Fruit fly (Drosophila melanogaster): Measurements from ENCODE around the gene Dus4.

The Dus4 gene

DNA sequence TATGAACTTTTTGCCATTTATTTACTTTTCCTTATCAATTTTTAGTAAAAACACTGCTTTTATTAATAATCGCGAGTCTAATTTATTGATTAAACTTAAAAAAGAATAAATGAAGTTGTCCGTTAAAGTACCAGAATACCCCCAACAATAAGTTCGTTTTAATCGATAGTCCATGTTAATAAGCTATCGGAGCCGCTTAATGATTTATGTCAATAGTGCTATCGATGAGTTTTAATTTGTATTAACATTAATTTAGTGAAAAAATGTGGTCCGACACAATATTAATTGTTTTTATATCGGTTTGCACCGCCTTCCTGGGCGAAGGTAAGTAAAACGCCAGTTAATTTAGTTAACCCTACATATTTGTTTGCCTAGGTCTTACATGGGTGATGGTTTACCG is 14.2 kb upstream of the Dus4 start, which contains the start of gene CG10470 (continued):
- TF ChIP-seq HHEX (GFP tag; optimal IDR thresholded peaks at IDR 0.05) (no peak), CG1602 (GFP tag; optimal IDR thresholded peaks at IDR 0.05) (no peak), CG18011 (GFP tag; optimal IDR thresholded peaks at IDR 0.05) (no peak), ind (GFP tag; optimal IDR thresholded peaks at IDR 0.05) (no peak), aop (GFP tag; IDR thresholded peaks at IDR 0.05) (no peak), CG17328 (GFP tag; IDR thresholded peaks at IDR 0.05) (no peak), amos (GFP tag; IDR thresholded peaks at IDR 0.05; ENCODE audit: partially characterized antibody) (peak; percentile 84), Hsf (GFP tag; optimal IDR thresholded peaks at IDR 0.05) (no peak), CG8388 (GFP tag; optimal IDR thresholded peaks at IDR 0.05) (peak; percentile 28), CG42726 (GFP tag; IDR thresholded peaks at IDR 0.05; ENCODE audit: partially characterized antibody) (peak; percentile 36; the same call in 1 of the 2 replicates), Pdp1 (GFP tag; optimal IDR thresholded peaks at IDR 0.05) (peak in 1 of 2 experiments; percentile 49), CG6689 (GFP tag; IDR thresholded peaks at IDR 0.05) (no peak), CG7839 (tag; optimal IDR thresholded peaks at IDR 0.05) (peak; percentile 35), Asciz (GFP tag; optimal IDR thresholded peaks at IDR 0.05) (no peak), Poxn (GFP tag; IDR thresholded peaks at IDR 0.05) (no peak), phol (tag; optimal IDR thresholded peaks at IDR 0.05) (peak; percentile 43), CG6765 (GFP tag; optimal IDR thresholded peaks at IDR 0.05) (no peak), da (GFP tag; optimal IDR thresholded peaks at IDR 0.05) (no peak), CG33213 (GFP tag; optimal IDR thresholded peaks at IDR 0.05) (no peak), CG8765 (GFP tag; IDR thresholded peaks at IDR 0.05) (no peak), CG31224 (GFP tag; IDR thresholded peaks at IDR 0.05) (no peak), kni (GFP tag; optimal IDR thresholded peaks at IDR 0.05) (no peak), Deaf1 (tag; optimal IDR thresholded peaks at IDR 0.05) (no peak), Dref (GFP tag; IDR thresholded peaks at IDR 0.05) (peak; percentile 75), CG32767 (GFP tag; IDR thresholded peaks at IDR 0.05) (no peak), Sry-δ (GFP tag; optimal IDR thresholded peaks at IDR 0.05) (peak; percentile 71), Awh (GFP tag; IDR thresholded peaks at IDR 0.05) (no peak), Dad (GFP tag; optimal IDR thresholded peaks at IDR 0.05) (no peak), HLH4C (GFP tag; IDR thresholded peaks at IDR 0.05; ENCODE audit: partially characterized antibody) (peak; percentile 81), hb (GFP tag; IDR thresholded peaks at IDR 0.05; ENCODE audit: partially characterized antibody) (peak; percentile 75), Sox100B (GFP tag; optimal IDR thresholded peaks at IDR 0.05) (no peak), C15 (GFP tag; IDR thresholded peaks at IDR 0.05) (no peak), CG15601 (tag; optimal IDR thresholded peaks at IDR 0.05) (peak; percentile 28), D19A (tag; optimal IDR thresholded peaks at IDR 0.05) (peak; percentile 36), CG10431 (GFP tag; optimal IDR thresholded peaks at IDR 0.05) (no peak), Ets97D (GFP tag; optimal IDR thresholded peaks at IDR 0.05) (no peak), eve (GFP tag; optimal IDR thresholded peaks at IDR 0.05) (no peak), vnd (GFP tag; IDR thresholded peaks at IDR 0.05; ENCODE audit: partially characterized antibody) (peak; percentile 75), sug (tag; optimal IDR thresholded peaks at IDR 0.05) (peak; percentile 15), oc (tag; optimal IDR thresholded peaks at IDR 0.05) (no peak), Nf-YA (GFP tag; IDR thresholded peaks at IDR 0.05) (no peak), trh (GFP tag; optimal IDR thresholded peaks at IDR 0.05) (no peak), CG6813 (GFP tag; optimal IDR thresholded peaks at IDR 0.05) (no peak), unc-4 (GFP tag; IDR thresholded peaks at IDR 0.05; ENCODE audit: partially characterized antibody) (peak; percentile 81), CG10979 (tag; optimal IDR thresholded peaks at IDR 0.05) (peak; percentile 22), CG17912 (GFP tag; optimal IDR thresholded peaks at IDR 0.05) (no peak), CG8944 (GFP tag; optimal IDR thresholded peaks at IDR 0.05) (no peak), H2.0 (GFP tag; IDR thresholded peaks at IDR 0.05) (no peak), CG3726 (GFP tag; IDR thresholded peaks at IDR 0.05) (no peak), ab (GFP tag; optimal IDR thresholded peaks at IDR 0.05) (no peak), bigmax (GFP tag; optimal IDR thresholded peaks at IDR 0.05) (no peak)

Measured in whole organism, embryonic.